Fruit fly (Drosophila melanogaster): ENCODE data around the gene CG15747.

DNA sequence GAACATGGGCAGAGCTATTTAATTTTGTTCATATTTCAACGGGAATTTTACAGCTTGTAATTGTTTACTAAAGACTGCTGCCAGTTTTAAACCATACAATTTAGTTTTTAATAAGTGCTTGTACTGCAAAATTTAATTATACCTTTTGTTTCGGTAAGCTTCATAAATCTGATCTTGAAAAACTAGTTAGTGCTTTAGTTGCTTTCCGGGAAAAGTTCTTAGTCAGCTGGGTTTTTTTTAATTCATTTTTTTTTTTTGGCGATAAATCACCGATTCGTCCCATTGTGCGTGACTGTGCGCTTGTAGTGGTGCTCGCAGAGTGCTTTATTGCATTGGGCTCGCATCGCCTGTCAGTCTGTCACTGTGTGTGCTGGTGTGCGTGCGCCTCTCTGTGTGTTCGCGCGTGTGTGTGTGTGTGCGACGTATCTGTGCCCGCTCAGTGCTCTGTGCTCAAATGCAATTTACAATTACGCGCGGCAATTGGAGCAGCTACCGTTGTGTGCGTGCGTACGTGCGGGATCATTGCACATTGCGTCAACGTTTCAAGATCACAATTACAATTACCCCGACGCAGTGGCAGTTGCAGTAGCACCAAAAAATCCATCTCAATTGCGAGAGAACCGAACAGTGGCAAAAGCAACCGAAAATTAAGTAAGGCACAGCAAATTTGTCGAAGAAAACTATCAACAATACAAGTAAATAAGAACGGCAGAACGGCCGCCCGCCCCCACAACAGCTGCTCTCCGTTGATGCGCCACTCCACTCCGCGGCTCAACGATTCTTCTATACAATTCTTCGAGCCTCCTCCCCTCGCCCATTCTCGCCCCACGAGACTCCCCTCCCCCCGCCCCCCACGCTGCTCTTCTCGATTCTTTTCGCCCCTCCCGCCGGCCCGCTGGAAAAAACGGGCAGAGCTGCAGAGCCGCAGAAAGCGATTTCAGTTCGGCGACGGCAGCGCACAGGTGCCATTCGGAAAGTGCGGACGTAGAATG is 34.2 kb upstream of the CG15747 start:
- TF ChIP-seq psq (optimal IDR thresholded peaks at IDR 0.05) (no peak), Myc (optimal IDR thresholded peaks at IDR 0.05) (no peak), h (optimal IDR thresholded peaks at IDR 0.05) (no peak), Sin3A (optimal IDR thresholded peaks at IDR 0.05) (no peak), ttk (optimal IDR thresholded peaks at IDR 0.05) (no peak)

Data from Kc167 (cell line).